Worm (Caenorhabditis elegans): Measurements from ENCODE around the gene phf-30.
A peak's percentile ranks its signal among the peaks of the same experiment; 100 is the strongest.

The phf-30 gene

ce11 chrV:8431295-8431694, 37.5 kb upstream of the phf-30 start (continued):
- TF ChIP-seq lin-38 (GFP tag; IDR thresholded peaks at IDR 0.05): peak; percentile 65

DNA sequence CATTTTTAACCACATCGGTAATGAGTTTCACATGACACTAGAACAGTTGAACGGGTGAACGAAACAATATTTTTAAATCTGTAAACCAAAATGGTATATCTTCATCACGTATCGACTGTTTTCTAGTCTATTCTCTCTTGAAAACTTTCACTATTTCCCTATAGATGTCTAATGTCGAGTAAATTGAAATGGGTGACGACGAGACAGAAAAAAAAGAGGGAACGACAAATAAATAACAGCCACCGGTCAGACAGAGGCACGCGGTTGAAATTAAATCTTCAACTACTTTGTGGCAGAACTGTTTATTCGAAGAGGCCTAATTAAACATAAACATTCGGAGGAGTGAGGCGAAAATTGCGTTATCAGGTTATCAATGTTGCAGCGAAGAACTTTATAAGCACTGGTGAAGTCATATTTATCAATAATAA, 34.4 kb upstream of the phf-30 start:
- TF ChIP-seq aha-1 (tag) (no peak), Y75B8A.6 (GFP tag; IDR thresholded peaks at IDR 0.05) (no peak), ceh-62 (tag; optimal IDR thresholded peaks at IDR 0.05) (no peak), sdz-12 (GFP tag; optimal IDR thresholded peaks at IDR 0.05) (no peak), unc-62 (GFP tag; optimal IDR thresholded peaks at IDR 0.05 in 1 of 2) (peak in 1 of 2 experiments; percentile 62), unc-62 (tag; optimal IDR thresholded peaks at IDR 0.05) (no peak), dve-1 (tag; optimal IDR thresholded peaks at IDR 0.05; ENCODE audit: insufficient read depth) (peak; percentile 38), ces-1 (GFP tag; optimal IDR thresholded peaks at IDR 0.05) (no peak), mxl-3 (GFP tag; optimal IDR thresholded peaks at IDR 0.05) (peak; percentile 1), pqm-1 (tag; optimal IDR thresholded peaks at IDR 0.05) (peak; percentile 55), hlh-30 (tag; optimal IDR thresholded peaks at IDR 0.05; ENCODE audit: insufficient read depth) (peak; percentile 58), daf-16 (GFP tag; optimal IDR thresholded peaks at IDR 0.05) (no peak), daf-16 (tag; optimal IDR thresholded peaks at IDR 0.05) (peak; percentile 98), nhr-28 (tag; optimal IDR thresholded peaks at IDR 0.05) (peak; percentile 47), hlh-11 (tag; optimal IDR thresholded peaks at IDR 0.05) (peak; percentile 74), mep-1 (tag; optimal IDR thresholded peaks at IDR 0.05) (peak; percentile 36), ZK546.5 (tag; optimal IDR thresholded peaks at IDR 0.05) (no peak), dmd-6 (GFP tag; IDR thresholded peaks at IDR 0.05) (peak; percentile 18; the same call in 1 of the 2 replicates), nhr-77 (tag; optimal IDR thresholded peaks at IDR 0.05) (no peak), mdl-1 (tag; optimal IDR thresholded peaks at IDR 0.05) (peak in 1 of 2 experiments; percentile 51)

ce11 chrV:8435292-8435691, 33.5 kb upstream of the phf-30 start:
- TF ChIP-seq aha-1 (tag) (peak; percentile 49), set-16 (GFP tag; IDR thresholded peaks at IDR 0.05) (no peak), hmg-1.1 (GFP tag; IDR thresholded peaks at IDR 0.05) (0 out of 2 replicates have a peak, but pooled peaks have one; percentile 22)

- TF ChIP-seq lin-39 (tag; optimal IDR thresholded peaks at IDR 0.05) (no peak), unc-62 (GFP tag; optimal IDR thresholded peaks at IDR 0.05 in 1 of 2) (peak in 1 of 2 experiments; percentile 92), unc-62 (tag; optimal IDR thresholded peaks at IDR 0.05) (no peak)
Measured at ce11 chrV:8437358-8437757, 31.5 kb upstream of the phf-30 start.

ce11 chrV:8444357-8444856, 24.4 kb upstream of the phf-30 start, which contains the start of gene lmd-3:
TSS of gene lmd-3 (minus strand) at chrV:8444806.
- TF ChIP-seq hlh-30 (tag; optimal IDR thresholded peaks at IDR 0.05; ENCODE audit: insufficient read depth) (peak; percentile 60), aha-1 (tag) (peak; percentile 32), mdt-29 (GFP tag; IDR thresholded peaks at IDR 0.05) (no peak)

ce11 chrV:8445636-8446035, 23.2 kb upstream of the phf-30 start:
- TF ChIP-seq aly-2 (tag; optimal IDR thresholded peaks at IDR 0.05): no peak
- no peak for TF ChIP-seq ceh-28 (tag; optimal IDR thresholded peaks at IDR 0.05)
- TF ChIP-seq ztf-7 (tag; optimal IDR thresholded peaks at IDR 0.05): no peak
- peak; percentile 59 for TF ChIP-seq dmd-6 (GFP tag; IDR thresholded peaks at IDR 0.05)
- TF ChIP-seq T26A8.4 (GFP tag; IDR thresholded peaks at IDR 0.05): no peak
- TF ChIP-seq unc-130 (GFP tag; optimal IDR thresholded peaks at IDR 0.05): no peak
- TF ChIP-seq snpc-4 (tag; optimal IDR thresholded peaks at IDR 0.05): no peak
- no peak for TF ChIP-seq ceh-44 (GFP tag; IDR thresholded peaks at IDR 0.05)
- no peak for TF ChIP-seq pha-4 (GFP tag; IDR thresholded peaks at IDR 0.05)
- TF ChIP-seq pha-4 (tag; optimal IDR thresholded peaks at IDR 0.05): peak; percentile 2
- no peak for TF ChIP-seq tra-1 (GFP tag; IDR thresholded peaks at IDR 0.05)
- no peak for TF ChIP-seq nhr-10 (tag; optimal IDR thresholded peaks at IDR 0.05)
- TF ChIP-seq dmd-9 (GFP tag; IDR thresholded peaks at IDR 0.05): no peak
- TF ChIP-seq vab-7 (GFP tag; IDR thresholded peaks at IDR 0.05): no peak
- TF ChIP-seq F49E8.2 (tag; optimal IDR thresholded peaks at IDR 0.05; ENCODE audit: borderline replicate concordance): no peak
- no peak for TF ChIP-seq cey-2 (tag; optimal IDR thresholded peaks at IDR 0.05; ENCODE audit: borderline replicate concordance, insufficient read depth)
- TF ChIP-seq F44E2.7 (GFP tag; IDR thresholded peaks at IDR 0.05): no peak
- no peak for TF ChIP-seq ama-1 (optimal IDR thresholded peaks at IDR 0.05)
- TF ChIP-seq hlh-11 (tag; optimal IDR thresholded peaks at IDR 0.05): peak; percentile 76
- TF ChIP-seq nhr-237 (tag; optimal IDR thresholded peaks at IDR 0.05): no peak
- peak; percentile 10 for TF ChIP-seq mxl-3 (GFP tag; optimal IDR thresholded peaks at IDR 0.05)
- TF ChIP-seq ceh-62 (tag; optimal IDR thresholded peaks at IDR 0.05): no peak

Measured in whole organism, L4 larva.